Fruit fly (Drosophila melanogaster) whole organism, embryonic: ENCODE measurements around the gene clumsy.
A peak's percentile ranks its signal among the peaks of the same experiment; 100 is the strongest.

Experiments used
- Atf3 ChIP-seq: fragments of 200-800 bp; sonication (Bioruptor generic); optimal IDR thresholded peaks from 3 replicates; lab custom pipeline; 2016; ENCODE audit warnings: missing biosample characterization, missing genetic modification characterization
- CG1024 ChIP-seq: fragments of 200-800 bp; sonication (Bioruptor generic); IDR thresholded peaks from 2 replicates; pipeline ENCODE4 v1.3.6; 2022; ENCODE audit warnings: missing biosample characterization, missing genetic modification characterization
- CG12155 ChIP-seq: fragments of 200-800 bp; sonication (Bioruptor generic); optimal IDR thresholded peaks from 3 replicates; lab custom pipeline; 2016; ENCODE audit warnings: missing biosample characterization, missing genetic modification characterization
- CG12659 ChIP-seq: fragments of 200-800 bp; sonication (Bioruptor generic); optimal IDR thresholded peaks from 3 replicates; lab custom pipeline; 2017; ENCODE audit warnings: mild to moderate bottlenecking, missing biosample characterization, missing genetic modification reagents, missing genetic modification characterization
- CG14965 ChIP-seq: fragments of 200-800 bp; sonication (Bioruptor generic); optimal IDR thresholded peaks from 2 replicates; lab custom pipeline; 2016; ENCODE audit warnings: missing biosample characterization, missing genetic modification characterization, borderline replicate concordance
- CG16779 ChIP-seq: fragments of 200-800 bp; sonication (Bioruptor generic); IDR thresholded peaks from 2 replicates; pipeline ENCODE4 v1.3.6; 2022; ENCODE audit warnings: missing biosample characterization, missing genetic modification characterization
- CG16863 ChIP-seq: fragments of 200-800 bp; sonication (Bioruptor generic); optimal IDR thresholded peaks from 3 replicates; lab custom pipeline; 2016; ENCODE audit warnings: missing biosample characterization, missing genetic modification characterization
- CG2678 ChIP-seq: fragments of 200-800 bp; sonication (Bioruptor generic); optimal IDR thresholded peaks from 3 replicates; lab custom pipeline; 2019; ENCODE audit warnings: missing biosample characterization, mild to moderate bottlenecking, missing genetic modification characterization, moderate library complexity
- CG3163 ChIP-seq: fragments of 200-800 bp; sonication (Bioruptor generic); optimal IDR thresholded peaks from 3 replicates; lab custom pipeline; 2016; ENCODE audit warnings: missing biosample characterization, missing genetic modification characterization
- CG32532 ChIP-seq: fragments of 200-800 bp; sonication (Bioruptor generic); IDR thresholded peaks from 2 replicates; pipeline ENCODE4 v1.3.6; 2022; ENCODE audit warnings: missing biosample characterization, missing genetic modification characterization
- CG33213 ChIP-seq: fragments of 200-800 bp; sonication (Bioruptor generic); optimal IDR thresholded peaks from 3 replicates; lab custom pipeline; 2016; ENCODE audit warnings: missing biosample characterization, missing genetic modification characterization
- CG3847 ChIP-seq: fragments of 200-800 bp; sonication (Bioruptor generic); IDR thresholded peaks from 2 replicates; pipeline ENCODE4 v1.3.6; 2022; ENCODE audit warnings: missing biosample characterization, missing genetic modification characterization
- CG4282 ChIP-seq: fragments of 200-800 bp; sonication (Bioruptor generic); optimal IDR thresholded peaks from 2 replicates; lab custom pipeline; 2016; ENCODE audit warnings: missing biosample characterization, missing genetic modification characterization
- CG4730 ChIP-seq: fragments of 200-800 bp; sonication (Bioruptor generic); IDR thresholded peaks from 2 replicates; pipeline ENCODE4 v1.3.6; 2022; ENCODE audit warnings: missing biosample characterization, missing genetic modification characterization
- CG7786 ChIP-seq: fragments of 200-800 bp; sonication (Bioruptor generic); optimal IDR thresholded peaks from 2 replicates; lab custom pipeline; 2016; ENCODE audit warnings: missing biosample characterization, missing genetic modification characterization
- CG7928 ChIP-seq: fragments of 200-800 bp; sonication (Bioruptor generic); optimal IDR thresholded peaks from 2 replicates; lab custom pipeline; 2017; ENCODE audit warnings: missing biosample characterization, mild to moderate bottlenecking, missing genetic modification characterization
- Camta ChIP-seq: fragments of 200-800 bp; sonication (Bioruptor generic); optimal IDR thresholded peaks from 2 replicates; lab custom pipeline; 2016; ENCODE audit warnings: missing biosample characterization, missing genetic modification characterization
- Doc3 ChIP-seq: fragments of 200-800 bp; sonication (Bioruptor generic); IDR thresholded peaks from 3 replicates; pipeline ENCODE4 v1.3.6; 2022; ENCODE audit warnings: missing biosample characterization, missing genetic modification characterization; ENCODE audit not compliant: partially characterized antibody
- Drgx ChIP-seq: fragments of 200-800 bp; sonication (Bioruptor generic); IDR thresholded peaks from 2 replicates; pipeline ENCODE4 v1.3.6; 2022; ENCODE audit warnings: missing biosample characterization, missing genetic modification characterization
- Fer2 ChIP-seq: fragments of 200-800 bp; sonication (Bioruptor generic); optimal IDR thresholded peaks from 2 replicates; lab custom pipeline; 2018; ENCODE audit warnings: missing biosample characterization, mild to moderate bottlenecking, missing genetic modification characterization, moderate library complexity
- HLHmδ ChIP-seq: fragments of 200-800 bp; sonication (Bioruptor generic); optimal IDR thresholded peaks from 2 replicates; lab custom pipeline; 2018; ENCODE audit warnings: missing biosample characterization, mild to moderate bottlenecking, missing genetic modification characterization, moderate library complexity
- Hr51 ChIP-seq, 2 experiments: fragments of 200-800 bp; sonication (Bioruptor generic); optimal IDR thresholded peaks; 2 replicates in 1 of 2; 3 replicates in 1 of 2; lab custom pipeline; 2016 to 2018; ENCODE audit warnings: missing biosample characterization in 2 of 2, missing genetic modification characterization in 2 of 2, mild to moderate bottlenecking in 1 of 2, moderate library complexity in 1 of 2
- Max ChIP-seq: fragments of 200-800 bp; sonication (Bioruptor generic); optimal IDR thresholded peaks from 2 replicates; lab custom pipeline; 2016; ENCODE audit warnings: missing biosample characterization, mild to moderate bottlenecking, missing genetic modification characterization
- Med ChIP-seq: fragments of 200-800 bp; sonication (Bioruptor generic); peaks from one replicate; lab custom pipeline; 2016; ENCODE audit warnings: missing biosample characterization, missing genetic modification characterization, mild to moderate bottlenecking, inconsistent platforms, moderate library complexity
- Meics ChIP-seq: fragments of 200-800 bp; sonication (Bioruptor generic); optimal IDR thresholded peaks from 2 replicates; lab custom pipeline; 2017; ENCODE audit warnings: missing biosample characterization, mild to moderate bottlenecking, missing genetic modification characterization
- Mrtf ChIP-seq: fragments of 200-800 bp; sonication (Bioruptor generic); IDR thresholded peaks from 3 replicates; pipeline ENCODE4 v1.3.6; 2022; ENCODE audit warnings: missing biosample characterization, missing genetic modification characterization
- Oaz ChIP-seq: fragments of 200-800 bp; sonication (Bioruptor generic); IDR thresholded peaks from 2 replicates; pipeline ENCODE4 v1.3.6; 2022; ENCODE audit warnings: missing biosample characterization, missing genetic modification characterization
- Oli ChIP-seq: fragments of 200-800 bp; sonication (Bioruptor generic); optimal IDR thresholded peaks from 2 replicates; lab custom pipeline; 2018; ENCODE audit warnings: missing biosample characterization, mild to moderate bottlenecking, missing genetic modification characterization, moderate library complexity
- Opbp ChIP-seq: fragments of 200-800 bp; sonication (Bioruptor generic); IDR thresholded peaks from 3 replicates; pipeline ENCODE4 v1.3.6; 2022; ENCODE audit warnings: missing biosample characterization, missing genetic modification characterization; ENCODE audit not compliant: partially characterized antibody
- Optix ChIP-seq: fragments of 200-800 bp; sonication (Bioruptor generic); IDR thresholded peaks from 3 replicates; pipeline ENCODE4 v1.3.6; 2022; ENCODE audit warnings: missing biosample characterization, missing genetic modification characterization
- PHDP ChIP-seq: fragments of 200-800 bp; sonication (Bioruptor generic); optimal IDR thresholded peaks from 3 replicates; lab custom pipeline; 2018; ENCODE audit warnings: missing biosample characterization, mild to moderate bottlenecking, missing genetic modification characterization, moderate library complexity
- Vsx1 ChIP-seq: fragments of 200-800 bp; sonication (Bioruptor generic); optimal IDR thresholded peaks from 2 replicates; lab custom pipeline; 2017; ENCODE audit warnings: missing biosample characterization, mild to moderate bottlenecking, missing genetic modification characterization, missing genetic modification reagents
- ci ChIP-seq: fragments of 200-800 bp; sonication (Bioruptor generic); IDR thresholded peaks from 3 replicates; pipeline ENCODE4 v1.3.6; 2022; ENCODE audit warnings: missing biosample characterization, missing genetic modification characterization
- crol ChIP-seq: fragments of 200-800 bp; sonication (Bioruptor generic); IDR thresholded peaks from 2 replicates; pipeline ENCODE4 v1.3.6; 2022; ENCODE audit warnings: missing biosample characterization, missing genetic modification characterization
- danr ChIP-seq: fragments of 200-800 bp; sonication (Bioruptor generic); IDR thresholded peaks from 2 replicates; pipeline ENCODE4 v1.3.6; 2022; ENCODE audit warnings: missing biosample characterization, missing genetic modification characterization
- fu2 ChIP-seq: fragments of 200-800 bp; sonication (Bioruptor generic); optimal IDR thresholded peaks from 2 replicates; lab custom pipeline; 2016; ENCODE audit warnings: missing biosample characterization, missing genetic modification characterization
- gem ChIP-seq: fragments of 200-800 bp; sonication (Bioruptor generic); optimal IDR thresholded peaks from 2 replicates; lab custom pipeline; 2019; ENCODE audit warnings: missing biosample characterization, mild to moderate bottlenecking, missing genetic modification characterization, moderate library complexity
- gt ChIP-seq: fragments of 200-800 bp; sonication (Bioruptor generic); IDR thresholded peaks from 2 replicates; pipeline ENCODE4 v1.3.6; 2022; ENCODE audit warnings: missing biosample characterization, missing genetic modification characterization
- kay ChIP-seq: fragments of 200-800 bp; sonication (Bioruptor generic); optimal IDR thresholded peaks from 2 replicates; lab custom pipeline; 2016; ENCODE audit warnings: missing biosample characterization, missing genetic modification characterization
- knrl ChIP-seq: fragments of 200-800 bp; sonication (Bioruptor generic); IDR thresholded peaks from 3 replicates; pipeline ENCODE4 v1.3.6; 2022; ENCODE audit warnings: missing biosample characterization, missing genetic modification characterization; ENCODE audit not compliant: partially characterized antibody
- lmd ChIP-seq: fragments of 200-800 bp; sonication (Bioruptor generic); IDR thresholded peaks from 2 replicates; pipeline ENCODE4 v1.3.6; 2022; ENCODE audit warnings: missing biosample characterization, missing genetic modification characterization
- mirr ChIP-seq: fragments of 200-800 bp; sonication (Bioruptor generic); optimal IDR thresholded peaks from 3 replicates; lab custom pipeline; 2018; ENCODE audit warnings: missing biosample characterization, mild to moderate bottlenecking, missing genetic modification characterization
- org-1 ChIP-seq: fragments of 200-800 bp; sonication (Bioruptor generic); optimal IDR thresholded peaks from 2 replicates; lab custom pipeline; 2017; ENCODE audit warnings: missing biosample characterization, missing genetic modification characterization
- otp ChIP-seq: fragments of 200-800 bp; sonication (Bioruptor generic); IDR thresholded peaks from 3 replicates; pipeline ENCODE4, ENCODE4 v1.3.6; 2022; ENCODE audit warnings: missing biosample characterization, missing genetic modification characterization
- pan ChIP-seq, 4 experiments: fragments of >200 bp in 3 of 4; fragments of 200-800 bp in 1 of 4; sonication (Bioruptor generic) in 1 of 4; optimal IDR thresholded peaks in 3 of 4; IDR thresholded peaks in 1 of 4; 2 replicates each; pipeline versions ENCODE4 v1.3.6 to Lab custom; 2017 to 2022; ENCODE audit warnings: missing biosample characterization in 2 of 4, missing genetic modification characterization in 2 of 4, mixed read lengths in 1 of 4
- phol ChIP-seq: fragments of 200-800 bp; sonication (Bioruptor generic); optimal IDR thresholded peaks from 3 replicates; lab custom pipeline; 2018; ENCODE audit warnings: missing biosample characterization, mild to moderate bottlenecking, missing genetic modification characterization, moderate library complexity
- seq ChIP-seq: fragments of 200-800 bp; sonication (Bioruptor generic); IDR thresholded peaks from 2 replicates; pipeline ENCODE4 v1.3.6; 2022; ENCODE audit warnings: missing biosample characterization, missing genetic modification characterization
- sisA ChIP-seq: fragments of 200-800 bp; sonication (Bioruptor generic); IDR thresholded peaks from 2 replicates; pipeline ENCODE4 v1.3.6; 2022; ENCODE audit warnings: missing biosample characterization, missing genetic modification characterization
- tgo ChIP-seq: fragments of 200-800 bp; sonication (Bioruptor generic); IDR thresholded peaks from 3 replicates; pipeline ENCODE4 v1.3.6; 2022; ENCODE audit warnings: missing biosample characterization, missing genetic modification characterization
- unc-4 ChIP-seq: fragments of 200-800 bp; sonication (Bioruptor generic); IDR thresholded peaks from 2 replicates; pipeline ENCODE4 v1.3.6; 2022; ENCODE audit warnings: missing biosample characterization, missing genetic modification characterization; ENCODE audit not compliant: partially characterized antibody

The clumsy gene

DNA sequence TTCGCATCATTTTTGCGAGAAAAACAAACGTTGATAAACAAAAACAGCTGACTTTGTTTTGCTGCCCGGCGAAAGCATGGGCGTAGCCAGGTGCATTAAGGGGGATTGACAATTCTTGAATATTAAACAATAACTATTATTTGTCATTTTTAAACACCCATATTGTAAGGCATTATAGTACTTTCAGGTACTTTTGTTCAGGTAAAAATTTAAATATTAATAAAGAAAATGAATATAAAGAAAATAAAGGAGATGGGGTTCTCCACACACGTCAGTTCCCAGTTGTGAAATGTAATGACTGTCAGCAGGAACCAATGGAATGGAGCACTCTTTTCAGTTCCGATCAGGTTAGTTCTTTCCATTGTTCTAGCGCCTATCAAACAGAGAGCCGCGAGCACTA, 47.7 kb upstream of the clumsy start, which contains the start of the genes Coq3 and Pld3 (continued):
- TF ChIP-seq Opbp (GFP tag; lab: Robert Waterston, UW) (no peak), Max (GFP tag; lab: Kevin White, UChicago) (peak; percentile 72), Oli (tag; lab: Kevin White, UChicago) (peak; percentile 76), Optix (GFP tag; lab: Robert Waterston, UW) (peak; percentile 74; the same call in 2 of the 3 replicates), fu2 (GFP tag; lab: Kevin White, UChicago) (peak; percentile 58), knrl (GFP tag; lab: Robert Waterston, UW) (no peak), HLHmδ (GFP tag; lab: Kevin White, UChicago) (no peak), CG16863 (peak; percentile 54), CG12155 (GFP tag; lab: Kevin White, UChicago) (peak; percentile 88), Camta (GFP tag; lab: Kevin White, UChicago) (peak; percentile 59), ci (GFP tag; lab: Robert Waterston, UW) (peak; percentile 87), Fer2 (tag; lab: Kevin White, UChicago) (peak; percentile 71), CG4282 (GFP tag; lab: Kevin White, UChicago) (no peak), PHDP (peak; percentile 86), CG2678 (tag; lab: Kevin White, UChicago) (peak; percentile 90), mirr (GFP tag; lab: Kevin White, UChicago) (peak; percentile 49), unc-4 (GFP tag; lab: Robert Waterston, UW) (no peak), Med (peak; percentile 97), kay (peak; percentile 66), CG4730 (peak; percentile 55; the same call in 1 of the 2 replicates), Meics (peak; percentile 86), CG33213 (peak; percentile 57), CG7786 (GFP tag; lab: Kevin White, UChicago) (peak; percentile 65), CG32532 (GFP tag; lab: Robert Waterston, UW) (peak; percentile 88), gem (tag; lab: Kevin White, UChicago) (peak; percentile 87), pan (optimal IDR thresholded peaks at IDR 0.05; lab: Kevin White, UChicago) (no peak), pan (GFP tag; optimal IDR thresholded peaks at IDR 0.05 in 1 of 2, IDR thresholded peaks at IDR 0.05 in 1 of 2) (peak in 1 of 2 experiments; percentile 84), seq (peak; percentile 50; the same call in 1 of the 2 replicates), Doc3 (GFP tag; lab: Robert Waterston, UW) (no peak), lmd (GFP tag; lab: Robert Waterston, UW) (peak; percentile 78), CG14965 (no peak), phol (tag; lab: Kevin White, UChicago) (peak; percentile 84), Vsx1 (no peak), Oaz (GFP tag; lab: Robert Waterston, UW) (0 out of 2 replicates have a peak, but pooled peaks have one; percentile 20), CG1024 (GFP tag; lab: Robert Waterston, UW) (peak; percentile 67), danr (GFP tag; lab: Robert Waterston, UW) (peak; percentile 56; the same call in 1 of the 2 replicates), org-1 (GFP tag; lab: Kevin White, UChicago) (peak; percentile 57), CG16779 (peak; percentile 80), Hr51 (GFP tag; optimal IDR thresholded peaks at IDR 0.05; lab: Kevin White, UChicago) (peak; percentile 69 to 82), CG3847 (GFP tag; lab: Robert Waterston, UW) (peak; percentile 65), crol (GFP tag; lab: Robert Waterston, UW) (no peak), tgo (GFP tag; lab: Robert Waterston, UW) (peak; percentile 79), CG7928 (GFP tag; lab: Kevin White, UChicago) (peak; percentile 41), otp (GFP tag; lab: Robert Waterston, UW) (peak; percentile 72; the same call in 2 of the 3 replicates), Mrtf (peak; percentile 69; the same call in 1 of the 3 replicates), gt (GFP tag; lab: Robert Waterston, UW) (no peak), Atf3 (GFP tag; lab: Kevin White, UChicago) (peak; percentile 58), CG3163 (GFP tag; lab: Kevin White, UChicago) (peak; percentile 7), Drgx (GFP tag; lab: Robert Waterston, UW) (peak; percentile 93), CG12659 (GFP tag; lab: Kevin White, UChicago) (peak; percentile 84), sisA (GFP tag; lab: Robert Waterston, UW) (peak; percentile 76)
